Fruit fly (Drosophila melanogaster) whole organism, pupa: ENCODE measurements around the gene CG5280.

Experiments used
- CG10348 ChIP-seq: fragments of 200-800 bp; sonication (Bioruptor generic); IDR thresholded peaks from 2 replicates; pipeline ENCODE4 v1.3.6; 2022; ENCODE audit warnings: missing biosample characterization, missing genetic modification characterization
- CG12605 ChIP-seq: fragments of 200-800 bp; sonication (Bioruptor generic); IDR thresholded peaks from 2 replicates; pipeline ENCODE4 v1.3.6; 2022; ENCODE audit warnings: missing biosample characterization, missing genetic modification characterization
- CG13204 ChIP-seq: fragments of 200-800 bp; sonication (Bioruptor generic); optimal IDR thresholded peaks from 2 replicates; lab custom pipeline; 2018; ENCODE audit warnings: missing biosample characterization, mild to moderate bottlenecking, missing genetic modification characterization, moderate library complexity
- CG14655 ChIP-seq: fragments of 200-800 bp; sonication (Bioruptor generic); optimal IDR thresholded peaks from 3 replicates; lab custom pipeline; 2017; ENCODE audit warnings: mild to moderate bottlenecking, missing biosample characterization, missing genetic modification reagents, missing genetic modification characterization
- CG15710 ChIP-seq: fragments of 200-800 bp; sonication (Bioruptor generic); optimal IDR thresholded peaks from 2 replicates; lab custom pipeline; 2018; ENCODE audit warnings: missing biosample characterization, mild to moderate bottlenecking, missing genetic modification characterization, moderate library complexity
- CG17806 ChIP-seq: fragments of 200-800 bp; sonication (Bioruptor generic); optimal IDR thresholded peaks from 2 replicates; lab custom pipeline; 2018; ENCODE audit warnings: missing biosample characterization, mild to moderate bottlenecking, missing genetic modification characterization, moderate library complexity
- CG32121 ChIP-seq: fragments of 200-800 bp; sonication (Bioruptor generic); IDR thresholded peaks from 2 replicates; pipeline ENCODE4 v1.3.6; 2022; ENCODE audit warnings: missing biosample characterization, missing genetic modification characterization
- CG34367 ChIP-seq: fragments of 200-800 bp; sonication (Bioruptor generic); optimal IDR thresholded peaks from 2 replicates; lab custom pipeline; 2018; ENCODE audit warnings: missing biosample characterization, mild to moderate bottlenecking, missing genetic modification characterization
- CG4496 ChIP-seq: fragments of 200-800 bp; sonication (Bioruptor generic); IDR thresholded peaks from 3 replicates; pipeline ENCODE4 v1.3.6; 2022; ENCODE audit warnings: missing biosample characterization, missing genetic modification characterization
- CG8159 ChIP-seq: fragments of 200-800 bp; sonication (Bioruptor generic); optimal IDR thresholded peaks from 3 replicates; lab custom pipeline; 2018; ENCODE audit warnings: missing biosample characterization, mild to moderate bottlenecking, missing genetic modification characterization, moderate library complexity
- CG8301 ChIP-seq: fragments of 200-800 bp; sonication (Bioruptor generic); optimal IDR thresholded peaks from 2 replicates; lab custom pipeline; 2018; ENCODE audit warnings: missing biosample characterization, mild to moderate bottlenecking, missing genetic modification characterization
- CG9948 ChIP-seq: fragments of 200-800 bp; sonication (Bioruptor generic); optimal IDR thresholded peaks from 2 replicates; lab custom pipeline; 2018; ENCODE audit warnings: missing biosample characterization, mild to moderate bottlenecking, missing genetic modification characterization, moderate library complexity
- D1 ChIP-seq: fragments of 200-800 bp; sonication (Bioruptor generic); optimal IDR thresholded peaks from 2 replicates; lab custom pipeline; 2018; ENCODE audit warnings: missing biosample characterization, mild to moderate bottlenecking, missing genetic modification characterization, moderate library complexity
- EcR ChIP-seq: fragments of 200-800 bp; sonication (Bioruptor generic); optimal IDR thresholded peaks from 3 replicates; lab custom pipeline; 2019; ENCODE audit warnings: missing biosample characterization, missing genetic modification characterization, mild to moderate bottlenecking, moderate library complexity, missing genetic modification reagents
- Ets98B ChIP-seq: fragments of 200-800 bp; sonication (Bioruptor generic); IDR thresholded peaks from 2 replicates; pipeline ENCODE4 v1.3.6; 2022; ENCODE audit warnings: missing biosample characterization, missing genetic modification characterization
- Pif1A ChIP-seq: fragments of 200-800 bp; sonication (Bioruptor generic); optimal IDR thresholded peaks from 3 replicates; lab custom pipeline; 2016; ENCODE audit warnings: missing biosample characterization, missing genetic modification characterization
- Pif1B ChIP-seq: fragments of 200-800 bp; sonication (Bioruptor generic); optimal IDR thresholded peaks from 3 replicates; lab custom pipeline; 2016; ENCODE audit warnings: missing biosample characterization, missing genetic modification characterization
- Snoo ChIP-seq: fragments of 200-800 bp; sonication (Bioruptor generic); optimal IDR thresholded peaks from 3 replicates; lab custom pipeline; 2017; ENCODE audit warnings: missing biosample characterization, mild to moderate bottlenecking, missing genetic modification characterization, inconsistent platforms
- fd96Ca ChIP-seq: fragments of 200-800 bp; sonication (Bioruptor generic); IDR thresholded peaks from 3 replicates; pipeline ENCODE4 v1.3.6; 2022; ENCODE audit warnings: missing biosample characterization, missing genetic modification characterization
- gl ChIP-seq: fragments of 200-800 bp; sonication (Bioruptor generic); optimal IDR thresholded peaks from 2 replicates; lab custom pipeline; 2018; ENCODE audit warnings: missing biosample characterization, mild to moderate bottlenecking, missing genetic modification characterization
- rn ChIP-seq: fragments of 200-800 bp; sonication (Bioruptor generic); IDR thresholded peaks from 2 replicates; pipeline ENCODE4 v1.3.6; 2022; ENCODE audit warnings: missing biosample characterization, missing genetic modification characterization

The CG5280 gene

DNA sequence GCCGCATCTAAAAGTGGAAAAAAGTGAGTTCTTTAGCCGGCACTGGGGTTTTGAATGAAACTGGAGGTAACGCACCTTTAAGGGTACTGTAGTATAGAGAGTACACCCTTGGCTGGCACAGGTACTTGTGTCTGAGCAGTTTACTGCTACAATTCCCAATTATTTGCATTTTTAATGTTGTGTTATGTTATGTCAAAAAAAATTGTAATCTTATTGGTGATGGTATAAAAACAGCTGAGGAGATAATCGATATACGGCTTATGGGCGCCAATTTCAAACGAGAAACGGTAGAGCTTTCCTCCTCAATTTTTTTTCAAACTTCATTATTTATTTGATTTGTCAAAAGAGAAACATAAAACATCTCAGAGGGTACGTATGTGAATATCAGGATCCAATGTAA lies 25.6 kb downstream of the CG5280 start, which contains the start of gene ValRS-m:
TSS of gene ValRS-m (minus strand) at position 312 of the 400 bp plus-strand sequence.
- TF ChIP-seq Pif1B (GFP tag; lab: Kevin White, UChicago) (no peak), fd96Ca (no peak), CG32121 (no peak), CG4496 (GFP tag; lab: Robert Waterston, UW) (no peak), CG14655 (no peak), CG15710 (tag; lab: Kevin White, UChicago) (no peak), Pif1A (GFP tag; lab: Kevin White, UChicago) (no peak), gl (no peak)

DNA sequence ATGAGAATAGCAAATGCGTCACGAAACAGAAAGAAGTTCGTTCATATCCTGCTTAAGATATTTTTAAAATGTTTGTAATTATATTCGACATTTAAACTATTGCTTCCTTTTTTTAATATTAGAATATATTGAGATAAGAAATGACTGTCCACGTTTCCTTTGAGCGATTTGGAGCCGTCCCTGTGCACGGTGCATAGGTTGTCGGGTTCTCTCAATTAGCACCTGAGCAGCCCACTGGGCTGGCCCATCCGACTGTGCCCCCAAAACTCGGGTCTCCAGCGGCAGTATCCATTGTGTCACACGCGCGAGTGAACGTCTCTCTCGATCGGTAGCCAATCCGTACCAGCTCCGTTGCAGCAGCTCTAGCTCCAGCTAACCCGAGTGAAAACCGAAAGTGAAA lies 31.5 kb downstream of the CG5280 start, which contains the start of gene CG13313:
TSS of gene CG13313 (plus strand) at position 301 of the 400 bp plus-strand sequence.
- TF ChIP-seq rn (GFP tag; lab: Robert Waterston, UW) (no peak), EcR (no peak), gl (no peak), CG8301 (tag; lab: Kevin White, UChicago) (no peak), Ets98B (GFP tag; lab: Robert Waterston, UW) (no peak), CG4496 (GFP tag; lab: Robert Waterston, UW) (no peak), Pif1B (GFP tag; lab: Kevin White, UChicago) (no peak), CG8159 (tag; lab: Kevin White, UChicago) (no peak), D1 (tag; lab: Kevin White, UChicago) (no peak), CG14655 (no peak), CG34367 (tag; lab: Kevin White, UChicago) (no peak), CG15710 (tag; lab: Kevin White, UChicago) (no peak), CG9948 (tag; lab: Kevin White, UChicago) (no peak), CG32121 (no peak), Snoo (tag; lab: Kevin White, UChicago) (no peak)

DNA sequence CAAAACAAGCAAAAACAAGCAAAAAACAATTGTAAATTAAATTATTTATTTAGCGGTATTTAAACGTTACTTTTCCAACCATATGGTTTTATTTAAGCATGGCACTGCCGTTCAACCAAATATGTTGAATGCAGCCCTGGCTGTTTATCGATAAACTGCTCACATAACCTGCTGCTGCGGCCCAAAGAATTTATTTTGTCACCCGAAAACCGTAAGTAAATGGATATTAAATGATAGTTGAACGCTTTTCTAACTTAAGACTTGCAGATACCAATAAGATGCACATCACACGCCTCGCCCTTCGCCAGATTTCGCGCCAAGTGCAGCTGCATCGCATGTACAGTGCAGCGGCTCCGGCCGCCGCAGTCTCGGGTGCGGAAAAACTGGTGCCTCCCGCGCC lies 33.4 kb downstream of the CG5280 start, which contains the start of gene mRpL12:
TSS of gene mRpL12 (plus strand) at position 123 of the 400 bp plus-strand sequence.
- no peak for TF ChIP-seq CG12605 (GFP tag; lab: Robert Waterston, UW)
- no peak for TF ChIP-seq Ets98B (GFP tag; lab: Robert Waterston, UW)
- TF ChIP-seq Pif1B (GFP tag; lab: Kevin White, UChicago) = no peak
- no peak for TF ChIP-seq gl
- no peak for TF ChIP-seq CG34367 (tag; lab: Kevin White, UChicago)
- TF ChIP-seq CG17806 (tag; lab: Kevin White, UChicago) = no peak
- no peak for TF ChIP-seq CG8159 (tag; lab: Kevin White, UChicago)
- TF ChIP-seq D1 (tag; lab: Kevin White, UChicago) = no peak
- no peak for TF ChIP-seq CG8301 (tag; lab: Kevin White, UChicago)
- TF ChIP-seq EcR = no peak
- TF ChIP-seq CG13204 (GFP tag; lab: Kevin White, UChicago) = no peak
- TF ChIP-seq CG32121 = no peak
- TF ChIP-seq CG14655 = no peak
- no peak for TF ChIP-seq Pif1A (GFP tag; lab: Kevin White, UChicago)
- TF ChIP-seq, all 21 proteins: peak for 0

DNA sequence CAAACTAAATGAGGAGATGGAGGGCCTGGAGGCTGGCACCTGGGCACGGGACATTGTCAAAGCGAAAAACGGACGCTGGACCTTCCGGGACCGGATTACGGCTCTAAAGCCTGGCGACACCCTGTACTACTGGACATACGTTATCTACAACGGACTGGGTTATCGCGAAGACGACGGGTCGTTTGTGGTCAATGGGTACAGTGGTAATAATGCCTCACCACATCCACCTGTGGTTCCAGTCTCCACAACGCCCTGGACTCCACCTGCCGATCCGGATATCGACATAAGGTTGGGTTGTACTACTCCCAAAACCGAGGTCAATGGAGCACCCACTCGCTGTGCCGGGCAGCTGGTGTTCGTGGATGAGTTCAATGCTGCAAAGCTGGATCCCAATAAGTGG lies 34.8 kb downstream of the CG5280 start:
- TF ChIP-seq Pif1B (GFP tag; lab: Kevin White, UChicago) (no peak), CG32121 (no peak), Ets98B (GFP tag; lab: Robert Waterston, UW) (no peak), CG34367 (tag; lab: Kevin White, UChicago) (no peak), rn (GFP tag; lab: Robert Waterston, UW) (no peak), CG14655 (no peak), CG10348 (GFP tag; lab: Robert Waterston, UW) (no peak), CG9948 (tag; lab: Kevin White, UChicago) (no peak), fd96Ca (no peak), CG15710 (tag; lab: Kevin White, UChicago) (no peak), Snoo (tag; lab: Kevin White, UChicago) (no peak), gl (no peak)

DNA sequence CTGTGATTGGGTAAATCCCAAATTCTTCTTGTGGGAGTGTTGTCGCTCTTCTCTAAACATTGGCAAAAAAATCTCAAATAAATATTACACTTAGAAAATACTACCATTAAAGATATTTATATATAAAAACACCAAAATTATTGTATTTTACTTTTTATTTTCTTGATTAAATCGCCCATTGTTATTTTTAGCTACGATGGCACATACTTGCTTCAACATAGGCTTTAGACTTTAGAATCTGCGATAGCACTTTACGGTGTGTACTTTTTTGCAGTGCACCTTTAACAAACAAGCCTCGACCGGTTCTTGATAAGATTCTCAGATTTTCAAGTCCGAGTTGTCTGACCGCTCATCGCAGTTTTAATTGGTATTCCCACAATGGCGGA lies 35.4 kb downstream of the CG5280 start, which contains the start of gene GNBP3:
TSS of gene GNBP3 (plus strand) at position 374 of the 386 bp plus-strand sequence.
- TF ChIP-seq rn (GFP tag; lab: Robert Waterston, UW) (peak; percentile 42; the same call in 1 of the 2 replicates), gl (peak; percentile 83), EcR (peak; percentile 85), CG8301 (tag; lab: Kevin White, UChicago) (peak; percentile 93), CG32121 (peak; percentile 20; the same call in 1 of the 2 replicates), Snoo (tag; lab: Kevin White, UChicago) (peak; percentile 96), CG14655 (peak; percentile 95), Pif1B (GFP tag; lab: Kevin White, UChicago) (peak; percentile 97), Ets98B (GFP tag; lab: Robert Waterston, UW) (peak; percentile 90), CG34367 (tag; lab: Kevin White, UChicago) (peak; percentile 88), CG17806 (tag; lab: Kevin White, UChicago) (peak; percentile 92), CG9948 (tag; lab: Kevin White, UChicago) (peak; percentile 88), Pif1A (GFP tag; lab: Kevin White, UChicago) (no peak), D1 (tag; lab: Kevin White, UChicago) (no peak), CG4496 (GFP tag; lab: Robert Waterston, UW) (peak; percentile 92), CG15710 (tag; lab: Kevin White, UChicago) (peak; percentile 88), CG8159 (tag; lab: Kevin White, UChicago) (peak; percentile 94), CG13204 (GFP tag; lab: Kevin White, UChicago) (peak; percentile 84), fd96Ca (peak; percentile 91), CG12605 (GFP tag; lab: Robert Waterston, UW) (peak; percentile 89), CG10348 (GFP tag; lab: Robert Waterston, UW) (no peak)
